In the genomic region with DNA sequence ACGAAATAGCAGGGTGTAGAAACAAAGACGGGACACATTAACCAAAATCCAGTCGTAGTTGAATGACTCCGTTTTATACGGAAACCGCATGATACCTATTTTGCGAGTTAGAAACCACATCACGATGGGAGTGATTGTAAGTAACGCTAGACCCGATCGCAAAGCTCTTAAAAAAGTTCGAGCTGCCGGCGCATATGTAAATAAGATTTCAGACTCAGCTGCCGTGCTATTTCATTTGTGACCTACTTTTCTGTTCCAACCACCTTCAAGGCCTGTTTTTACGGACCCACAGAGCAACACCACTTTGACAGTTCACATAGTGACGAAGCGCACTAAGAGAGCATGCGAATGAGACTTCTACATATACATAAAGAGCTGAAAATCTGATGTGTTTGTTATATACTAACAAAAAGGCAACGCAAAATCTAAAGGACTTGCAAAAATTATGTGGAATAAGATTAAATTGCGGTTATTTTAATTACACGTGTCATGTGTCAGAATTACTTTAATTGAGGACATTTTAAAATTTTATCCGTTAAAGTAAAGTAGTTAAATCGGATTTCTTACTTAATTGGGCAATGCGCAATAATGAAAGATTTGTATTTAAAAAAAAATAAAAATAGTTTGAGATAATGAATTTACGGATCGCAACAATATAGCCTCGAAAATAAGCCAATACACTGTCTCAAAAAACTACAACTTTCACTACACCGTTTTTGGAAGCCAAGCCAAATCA, we compare ENCODE assay signal across 2 fruit fly cellular contexts.
TF ChIP-seq lines count a peak whose summit lies in the region.

No protein-coding gene starts in this region.

- no peak for TF ChIP-seq CTCF in whole organism, embryonic (GFP tag; optimal IDR thresholded peaks at IDR 0.05; lab: Kevin White, UChicago)

TF ChIP-seq in whole organism, embryonic, 481 proteins besides CTCF, POLR2A, EP300 and RAD21:
- TF ChIP-seq CG34224 (GFP tag; IDR thresholded peaks at IDR 0.05; lab: Robert Waterston, UW; ENCODE audit: partially characterized antibody): no peak
- TF ChIP-seq row (GFP tag; IDR thresholded peaks at IDR 0.05; lab: Robert Waterston, UW): peak; percentile 15; the same call in 1 of the 3 replicates
- peak; percentile 9 for TF ChIP-seq Blimp-1 (GFP tag; optimal IDR thresholded peaks at IDR 0.05; lab: Kevin White, UChicago)
- TF ChIP-seq CG8290 (GFP tag; optimal IDR thresholded peaks at IDR 0.05; lab: Kevin White, UChicago): no peak
- TF ChIP-seq CG8290 (tag; optimal IDR thresholded peaks at IDR 0.05; lab: Kevin White, UChicago): peak in 1 of 2 experiments; percentile 33
- peak; percentile 3 for TF ChIP-seq CG9437 (GFP tag; optimal IDR thresholded peaks at IDR 0.05; lab: Kevin White, UChicago)
- TF ChIP-seq CG14441 (GFP tag; IDR thresholded peaks at IDR 0.05; lab: Robert Waterston, UW): no peak
- TF ChIP-seq Med (GFP tag; lab: Kevin White, UChicago): peak; percentile 57
- TF ChIP-seq Tbp (GFP tag; optimal IDR thresholded peaks at IDR 0.05; lab: Kevin White, UChicago): no peak
- TF ChIP-seq bab2 (GFP tag; optimal IDR thresholded peaks at IDR 0.05; lab: Kevin White, UChicago): no peak
- peak; percentile 64 for TF ChIP-seq CG12769 (tag; optimal IDR thresholded peaks at IDR 0.05; lab: Kevin White, UChicago)
- TF ChIP-seq sens (GFP tag; lab: Kevin White, UChicago): peak; percentile 61
- TF ChIP-seq CG30403 (GFP tag; optimal IDR thresholded peaks at IDR 0.05; lab: Kevin White, UChicago): peak; percentile 22
- no peak for TF ChIP-seq CG1792 (GFP tag; optimal IDR thresholded peaks at IDR 0.05; lab: Kevin White, UChicago)
- peak in 1 of 2 experiments; percentile 11 for TF ChIP-seq Hr51 (GFP tag; optimal IDR thresholded peaks at IDR 0.05; lab: Kevin White, UChicago)
- peak; percentile 0 for TF ChIP-seq Sox100B (GFP tag; optimal IDR thresholded peaks at IDR 0.05; lab: Kevin White, UChicago)
- TF ChIP-seq Antp (GFP tag; optimal IDR thresholded peaks at IDR 0.05; lab: Kevin White, UChicago): peak; percentile 12
- peak; percentile 85 for TF ChIP-seq CG2199 (GFP tag; IDR thresholded peaks at IDR 0.05; lab: Robert Waterston, UW)
- peak; percentile 93 for TF ChIP-seq Meics (GFP tag; optimal IDR thresholded peaks at IDR 0.05; lab: Kevin White, UChicago)
- no peak for TF ChIP-seq Hey (tag; optimal IDR thresholded peaks at IDR 0.05; lab: Kevin White, UChicago)
- peak; percentile 52; the same call in 1 of the 2 replicates for TF ChIP-seq vvl (GFP tag; IDR thresholded peaks at IDR 0.05; lab: Robert Waterston, UW)
- 0 out of 3 replicates have a peak, but pooled peaks have one; percentile 12 for TF ChIP-seq CG17361 (GFP tag; IDR thresholded peaks at IDR 0.05; lab: Robert Waterston, UW)
- 0 out of 2 replicates have a peak, but pooled peaks have one; percentile 15 for TF ChIP-seq Ptx1 (GFP tag; IDR thresholded peaks at IDR 0.05; lab: Robert Waterston, UW)
- TF ChIP-seq chinmo (GFP tag; IDR thresholded peaks at IDR 0.05; lab: Robert Waterston, UW; ENCODE audit: partially characterized antibody): peak; percentile 67; the same call in 1 of the 4 replicates
- TF ChIP-seq gem (tag; optimal IDR thresholded peaks at IDR 0.05; lab: Kevin White, UChicago): peak; percentile 12
- TF ChIP-seq CG2678 (tag; optimal IDR thresholded peaks at IDR 0.05; lab: Kevin White, UChicago): peak; percentile 7
- TF ChIP-seq CG17802 (tag; optimal IDR thresholded peaks at IDR 0.05; lab: Kevin White, UChicago): peak; percentile 47
- no peak for TF ChIP-seq CG3847 (GFP tag; IDR thresholded peaks at IDR 0.05; lab: Robert Waterston, UW)
- TF ChIP-seq GATAe (GFP tag; conservative IDR thresholded peaks at IDR 0.05; lab: Robert Waterston, UW): no peak
- peak; percentile 9 for TF ChIP-seq CG15269 (tag; optimal IDR thresholded peaks at IDR 0.05; lab: Kevin White, UChicago)
- no peak for TF ChIP-seq Bteb2 (GFP tag; optimal IDR thresholded peaks at IDR 0.05; lab: Kevin White, UChicago)
- no peak for TF ChIP-seq bcd (GFP tag; optimal IDR thresholded peaks at IDR 0.05; lab: Kevin White, UChicago)
- TF ChIP-seq nau (GFP tag; optimal IDR thresholded peaks at IDR 0.05; lab: Kevin White, UChicago): no peak
TF ChIP-seq in whole organism, embryonic: peak in this region for 21.

TF ChIP-seq in whole organism, prepupa, 60 proteins besides CTCF, POLR2A, EP300 and RAD21:
- TF ChIP-seq CG32006 (GFP tag; optimal IDR thresholded peaks at IDR 0.05; lab: Kevin White, UChicago) (peak; percentile 66), Eip78C (GFP tag; lab: Kevin White, UChicago) (peak; percentile 54), fd59A (GFP tag; optimal IDR thresholded peaks at IDR 0.05; lab: Kevin White, UChicago) (no peak), Hr4 (GFP tag; optimal IDR thresholded peaks at IDR 0.05; lab: Kevin White, UChicago) (peak; percentile 18), CG4318 (GFP tag; optimal IDR thresholded peaks at IDR 0.05; lab: Kevin White, UChicago) (peak; percentile 48), OdsH (GFP tag; optimal IDR thresholded peaks at IDR 0.05; lab: Kevin White, UChicago) (no peak), Blimp-1 (GFP tag; optimal IDR thresholded peaks at IDR 0.05; lab: Kevin White, UChicago) (no peak), salr (GFP tag; optimal IDR thresholded peaks at IDR 0.05; lab: Kevin White, UChicago) (peak in 1 of 2 experiments; percentile 19), eg (GFP tag; IDR thresholded peaks at IDR 0.05; lab: Robert Waterston, UW) (0 out of 3 replicates have a peak, but pooled peaks have one; percentile 4), CG1621 (tag; optimal IDR thresholded peaks at IDR 0.05; lab: Kevin White, UChicago) (no peak)
